Worm (Caenorhabditis elegans) whole organism, young adult: ENCODE measurements around the gene F52H2.15.

Experiments used
- B0035.1 ChIP-seq: sonication (generic microtip); optimal IDR thresholded peaks from 2 replicates; lab custom pipeline; 2016; ENCODE audit warnings: missing genetic modification characterization, mild to moderate bottlenecking, missing compliant biosample characterization, missing genotype, missing genetic modification reagents
- B0336.3 ChIP-seq: fragments of 200-800 bp; sonication (Bioruptor generic); IDR thresholded peaks from 2 replicates; pipeline ENCODE4 v1.3.6; 2022; ENCODE audit warnings: missing genetic modification characterization, missing compliant biosample characterization
- C06A6.2 ChIP-seq: fragments of 200-800 bp; sonication (Bioruptor generic); conservative IDR thresholded peaks from 2 replicates; pipeline ENCODE4 v1.3.6; 2022; ENCODE audit warnings: missing genetic modification characterization, missing compliant biosample characterization
- D2030.7 ChIP-seq: fragments of 200-800 bp; sonication (Bioruptor generic); IDR thresholded peaks from 2 replicates; pipeline ENCODE4 v1.3.6; 2022; ENCODE audit warnings: missing genetic modification reagents, missing genetic modification characterization, missing compliant biosample characterization
- F22D6.2 ChIP-seq: sonication (generic microtip); optimal IDR thresholded peaks from 2 replicates; lab custom pipeline; 2016; ENCODE audit warnings: mild to moderate bottlenecking, missing genetic modification characterization, missing compliant biosample characterization
- Y53F4B.3 ChIP-seq: fragments of 200-800 bp; sonication (Bioruptor generic); IDR thresholded peaks from 2 replicates; pipeline ENCODE4 v1.3.6; 2022; ENCODE audit warnings: missing genetic modification reagents, missing genetic modification characterization, missing compliant biosample characterization
- Y56A3A.18 ChIP-seq: fragments of 200-800 bp; sonication (Bioruptor generic); IDR thresholded peaks from 2 replicates; pipeline ENCODE4 v1.3.6; 2022; ENCODE audit warnings: missing genetic modification reagents, missing genetic modification characterization, missing compliant biosample characterization
- Y95B8A.8 ChIP-seq: fragments of 200-800 bp; sonication (Bioruptor generic); IDR thresholded peaks from 2 replicates; pipeline ENCODE4 v1.3.6; 2022; ENCODE audit warnings: missing genetic modification reagents, missing genetic modification characterization, missing compliant biosample characterization
- ama-1 ChIP-seq, 3 experiments: fragments of 150-350 bp in 1 of 3; sonication (generic microtip) in 2 of 3; optimal IDR thresholded peaks; 2 replicates each; lab custom pipeline; 2014 to 2018; ENCODE audit warnings: missing biosample characterization in 2 of 3, missing genetic modification characterization in 2 of 3, missing genetic modification reagents in 2 of 3
- attf-3 ChIP-seq: fragments of 200-800 bp; sonication (Bioruptor generic); conservative IDR thresholded peaks from 2 replicates; pipeline ENCODE4 v1.3.6; 2022; ENCODE audit warnings: missing genetic modification reagents, missing genetic modification characterization, missing compliant biosample characterization
- attf-6 ChIP-seq: fragments of 200-800 bp; sonication (Bioruptor generic); IDR thresholded peaks from 2 replicates; pipeline ENCODE4 v1.3.6; 2022; ENCODE audit warnings: missing genetic modification reagents, missing genetic modification characterization, missing compliant biosample characterization
- bed-2 ChIP-seq: fragments of 200-800 bp; sonication (Bioruptor generic); IDR thresholded peaks from 2 replicates; pipeline ENCODE4 v1.3.6; 2022; ENCODE audit warnings: missing genetic modification reagents, missing genetic modification characterization, missing compliant biosample characterization
- cebp-1 ChIP-seq, 2 experiments: fragments of 200-800 bp in 1 of 2; sonication (Bioruptor generic) in 1 of 2; sonication (generic microtip) in 1 of 2; IDR thresholded peaks in 1 of 2; optimal IDR thresholded peaks in 1 of 2; 2 replicates each; pipeline versions ENCODE4 v1.3.6 to Lab custom; 2017 to 2022; ENCODE audit warnings: missing compliant biosample characterization in 2 of 2, missing genetic modification characterization in 2 of 2, mild to moderate bottlenecking in 1 of 2, missing genetic modification reagents in 1 of 2, moderate library complexity in 1 of 2
- ceh-40 ChIP-seq: fragments of 200-800 bp; sonication (Bioruptor generic); IDR thresholded peaks from 2 replicates; pipeline ENCODE4 v1.3.6; 2022; ENCODE audit warnings: missing genetic modification characterization, missing compliant biosample characterization
- chd-7 ChIP-seq: sonication (generic microtip); optimal IDR thresholded peaks from 2 replicates; lab custom pipeline; 2016; ENCODE audit warnings: mild to moderate bottlenecking, missing genetic modification characterization, moderate library complexity, missing compliant biosample characterization
- dox-1 ChIP-seq: fragments of 200-800 bp; sonication (Bioruptor generic); IDR thresholded peaks from 2 replicates; pipeline ENCODE4 v1.3.6; 2022; ENCODE audit warnings: missing genetic modification reagents, missing genetic modification characterization, missing compliant biosample characterization
- him-1 ChIP-seq: sonication (generic microtip); optimal IDR thresholded peaks from 2 replicates; lab custom pipeline; 2016; ENCODE audit warnings: missing genotype, missing genetic modification reagents, missing genetic modification characterization, missing compliant biosample characterization
- hlh-12 ChIP-seq: sonication (generic microtip); optimal IDR thresholded peaks from 2 replicates; lab custom pipeline; 2016; ENCODE audit warnings: missing genetic modification characterization, missing compliant biosample characterization
- hmg-1.2 ChIP-seq: fragments of 200-800 bp; sonication (Bioruptor generic); IDR thresholded peaks from 2 replicates; pipeline ENCODE4 v1.3.6; 2022; ENCODE audit warnings: missing genetic modification reagents, missing genetic modification characterization, missing compliant biosample characterization
- hsf-1 ChIP-seq: fragments of 200-800 bp; sonication (Bioruptor generic); IDR thresholded peaks from 2 replicates; pipeline ENCODE4 v1.3.6; 2022; ENCODE audit warnings: missing genetic modification reagents, missing genetic modification characterization, missing compliant biosample characterization
- lin-26 ChIP-seq: fragments of 200-800 bp; sonication (Bioruptor generic); IDR thresholded peaks from 2 replicates; pipeline ENCODE4 v1.3.6; 2022; ENCODE audit warnings: missing genetic modification reagents, missing genetic modification characterization, missing compliant biosample characterization
- lin-40 ChIP-seq: sonication (generic microtip); optimal IDR thresholded peaks from 2 replicates; lab custom pipeline; 2016; ENCODE audit warnings: missing genetic modification characterization, mild to moderate bottlenecking, missing compliant biosample characterization, missing genotype, missing genetic modification reagents
- madf-6 ChIP-seq: fragments of 200-800 bp; sonication (Bioruptor generic); IDR thresholded peaks from 2 replicates; pipeline ENCODE4 v1.3.6; 2022; ENCODE audit warnings: missing genetic modification reagents, missing genetic modification characterization, missing compliant biosample characterization
- madf-8 ChIP-seq: fragments of 200-800 bp; sonication (Bioruptor generic); conservative IDR thresholded peaks from 2 replicates; pipeline ENCODE4 v1.3.6; 2022; ENCODE audit warnings: missing genetic modification reagents, missing genetic modification characterization, missing compliant biosample characterization
- mes-4 ChIP-seq: sonication (generic microtip); optimal IDR thresholded peaks from 2 replicates; lab custom pipeline; 2016; ENCODE audit warnings: missing genotype, missing genetic modification characterization, missing compliant biosample characterization
- mxl-1 ChIP-seq: sonication (generic microtip); optimal IDR thresholded peaks from 2 replicates; lab custom pipeline; 2016; ENCODE audit warnings: missing genetic modification characterization, missing compliant biosample characterization
- nfya-1 ChIP-seq: sonication (generic microtip); optimal IDR thresholded peaks from 2 replicates; lab custom pipeline; 2017; ENCODE audit warnings: antibody characterized with exemption, missing compliant biosample characterization, missing genetic modification characterization, borderline replicate concordance; ENCODE audit not compliant: insufficient read depth
- nfyb-1 ChIP-seq: fragments of 200-800 bp; sonication (Bioruptor generic); IDR thresholded peaks from 2 replicates; pipeline ENCODE4 v1.3.6; 2022; ENCODE audit warnings: missing genetic modification reagents, missing genetic modification characterization, missing compliant biosample characterization
- nhr-120 ChIP-seq: fragments of 200-800 bp; sonication (Bioruptor generic); IDR thresholded peaks from 2 replicates; pipeline ENCODE4 v1.3.6; 2022; ENCODE audit warnings: missing genetic modification characterization, missing compliant biosample characterization
- nhr-179 ChIP-seq: sonication (generic microtip); optimal IDR thresholded peaks from 2 replicates; lab custom pipeline; 2016; ENCODE audit warnings: mild to moderate bottlenecking, missing genetic modification characterization, missing compliant biosample characterization
- nhr-90 ChIP-seq: sonication (generic microtip); optimal IDR thresholded peaks from 2 replicates; lab custom pipeline; 2016; ENCODE audit warnings: missing genotype, mild to moderate bottlenecking, missing genetic modification characterization, missing compliant biosample characterization
- rcor-1 ChIP-seq: fragments of 200-800 bp; sonication (Bioruptor generic); IDR thresholded peaks from 2 replicates; pipeline ENCODE4 v1.3.6; 2022; ENCODE audit warnings: missing genetic modification reagents, missing genetic modification characterization, missing compliant biosample characterization
- repo-1 ChIP-seq: sonication (generic microtip); optimal IDR thresholded peaks from 2 replicates; lab custom pipeline; 2017; ENCODE audit warnings: mild to moderate bottlenecking, missing genetic modification characterization, missing compliant biosample characterization
- rpc-1 ChIP-seq, 2 experiments: fragments of 150-350 bp in 1 of 2; sonication (generic microtip) in 1 of 2; optimal IDR thresholded peaks; 2 replicates each; lab custom pipeline; 2014 to 2018; ENCODE audit warnings: missing biosample characterization in 1 of 2, missing genetic modification characterization in 1 of 2, missing genetic modification reagents in 1 of 2, missing genotype in 1 of 2
- sea-2 ChIP-seq: fragments of 200-800 bp; sonication (Bioruptor generic); IDR thresholded peaks from 2 replicates; pipeline ENCODE4 v1.3.6; 2022; ENCODE audit warnings: missing genetic modification characterization, missing compliant biosample characterization
- snpc-1.3 ChIP-seq: sonication (generic microtip); optimal IDR thresholded peaks from 2 replicates; lab custom pipeline; 2017; ENCODE audit warnings: missing genetic modification characterization, mild to moderate bottlenecking, missing compliant biosample characterization, antibody characterized with exemption, moderate library complexity, missing genotype, missing genetic modification reagents; ENCODE audit not compliant: insufficient read depth
- snpc-3.4 ChIP-seq: sonication (generic microtip); optimal IDR thresholded peaks from 2 replicates; lab custom pipeline; 2017; ENCODE audit warnings: missing genetic modification characterization, mild to moderate bottlenecking, missing compliant biosample characterization, antibody characterized with exemption, moderate library complexity, missing genotype, missing genetic modification reagents
- somi-1 ChIP-seq: fragments of 200-800 bp; sonication (Bioruptor generic); optimal IDR thresholded peaks from 2 replicates; lab custom pipeline; 2018; ENCODE audit warnings: mild to moderate bottlenecking, missing genetic modification characterization, missing compliant biosample characterization
- sptf-2 ChIP-seq: fragments of 200-800 bp; sonication (Bioruptor generic); optimal IDR thresholded peaks from 2 replicates; lab custom pipeline; 2018; ENCODE audit warnings: mild to moderate bottlenecking, missing genetic modification characterization, missing compliant biosample characterization
- tbp1 ChIP-seq: fragments of 200-800 bp; sonication (Bioruptor generic); optimal IDR thresholded peaks from 2 replicates; lab custom pipeline; 2018; ENCODE audit warnings: mild to moderate bottlenecking, missing genetic modification characterization, missing compliant biosample characterization
- unc-130 ChIP-seq: sonication (generic microtip); optimal IDR thresholded peaks from 2 replicates; lab custom pipeline; 2016; ENCODE audit warnings: missing genetic modification reagents, missing genetic modification characterization, missing compliant biosample characterization
- zfh-2 ChIP-seq: fragments of 200-800 bp; sonication (Bioruptor generic); conservative IDR thresholded peaks from 2 replicates; pipeline ENCODE4 v1.3.6; 2022; ENCODE audit warnings: missing genetic modification reagents, missing genetic modification characterization, missing compliant biosample characterization
- ztf-25 ChIP-seq: fragments of 200-800 bp; sonication (Bioruptor generic); IDR thresholded peaks from 2 replicates; pipeline ENCODE4 v1.3.6; 2022; ENCODE audit warnings: missing genetic modification reagents, missing genetic modification characterization, missing compliant biosample characterization
- ztf-26 ChIP-seq: sonication (generic microtip); optimal IDR thresholded peaks from 2 replicates; lab custom pipeline; 2017; ENCODE audit warnings: missing genetic modification characterization, missing compliant biosample characterization
- ztf-3 ChIP-seq: fragments of 200-800 bp; sonication (Bioruptor generic); optimal IDR thresholded peaks from 2 replicates; lab custom pipeline; 2018; ENCODE audit warnings: mild to moderate bottlenecking, missing genetic modification characterization, missing compliant biosample characterization

F52H2.15 gene

ce11 chrX:2527877-2528276 lies 37.3 kb upstream of the F52H2.15 start (continued):
- no peak for TF ChIP-seq madf-8 (GFP tag; lab: Robert Waterston, UW)
- TF ChIP-seq hsf-1 (GFP tag; lab: Robert Waterston, UW): 0 out of 2 replicates have a peak, but pooled peaks have one; percentile 30
- no peak for TF ChIP-seq nfya-1
- TF ChIP-seq nhr-179 (tag; lab: Kevin White, UChicago): peak; percentile 26
- TF ChIP-seq nhr-120 (GFP tag; lab: Robert Waterston, UW): 0 out of 2 replicates have a peak, but pooled peaks have one; percentile 16
- TF ChIP-seq zfh-2 (GFP tag; lab: Robert Waterston, UW): peak; percentile 69
- no peak for TF ChIP-seq sea-2 (GFP tag; lab: Robert Waterston, UW)
- TF ChIP-seq snpc-1.3 (tag; lab: Kevin White, UChicago): peak; percentile 31
- TF ChIP-seq tbp1 (GFP tag; lab: Kevin White, UChicago): peak; percentile 93
- no peak for TF ChIP-seq Y95B8A.8 (GFP tag; lab: Robert Waterston, UW)
- peak; percentile 71 for TF ChIP-seq nhr-90 (tag; lab: Kevin White, UChicago)
- TF ChIP-seq repo-1 (tag; lab: Kevin White, UChicago): peak; percentile 46
- TF ChIP-seq lin-26 (GFP tag; lab: Robert Waterston, UW): peak; percentile 78
- peak; percentile 66 for TF ChIP-seq D2030.7
- peak; percentile 33; the same call in 1 of the 2 replicates for TF ChIP-seq B0336.3 (GFP tag; lab: Robert Waterston, UW)
- peak; percentile 3 for TF ChIP-seq B0035.1 (tag; lab: Kevin White, UChicago)
- TF ChIP-seq ama-1 (optimal IDR thresholded peaks at IDR 0.05; lab: Kevin White, UChicago): no peak
- peak; percentile 3 to 26 for TF ChIP-seq ama-1 (GFP tag; optimal IDR thresholded peaks at IDR 0.05; lab: Kevin White, UChicago)
- no peak for TF ChIP-seq attf-3 (GFP tag; lab: Robert Waterston, UW)
- peak; percentile 17 for TF ChIP-seq chd-7
- TF ChIP-seq snpc-3.4 (tag; lab: Kevin White, UChicago): no peak
- TF ChIP-seq attf-6 (GFP tag; lab: Robert Waterston, UW): 0 out of 2 replicates have a peak, but pooled peaks have one; percentile 26
- TF ChIP-seq F22D6.2 (tag; lab: Kevin White, UChicago): peak; percentile 10
- no peak for TF ChIP-seq ztf-3
- TF ChIP-seq sptf-2 (GFP tag; lab: Kevin White, UChicago): no peak
- no peak for TF ChIP-seq C06A6.2 (GFP tag; lab: Robert Waterston, UW)
- TF ChIP-seq ztf-25 (GFP tag; lab: Robert Waterston, UW): no peak
- peak; percentile 21 for TF ChIP-seq him-1 (tag; lab: Kevin White, UChicago)
- no peak for TF ChIP-seq somi-1 (GFP tag; lab: Kevin White, UChicago)
- TF ChIP-seq mxl-1 (tag; lab: Kevin White, UChicago): peak; percentile 25
- peak; percentile 33 for TF ChIP-seq lin-40 (tag; lab: Kevin White, UChicago)
- no peak; the same call in 1 of the 2 replicates for TF ChIP-seq madf-6 (GFP tag; lab: Robert Waterston, UW)
- no peak for TF ChIP-seq ztf-26 (tag; lab: Kevin White, UChicago)
- TF ChIP-seq unc-130 (GFP tag; lab: Kevin White, UChicago): no peak
- TF ChIP-seq mes-4 (tag; lab: Kevin White, UChicago): peak; percentile 54
- 0 out of 2 replicates have a peak, but pooled peaks have one; percentile 36 for TF ChIP-seq rcor-1
- TF ChIP-seq Y53F4B.3: no peak
- TF ChIP-seq nfyb-1 (GFP tag; lab: Robert Waterston, UW): peak; percentile 81
- peak; percentile 81 for TF ChIP-seq dox-1
- TF ChIP-seq hlh-12 (tag; lab: Kevin White, UChicago): no peak
- TF ChIP-seq rpc-1 (optimal IDR thresholded peaks at IDR 0.05; lab: Kevin White, UChicago): peak; percentile 77
- TF ChIP-seq rpc-1 (tag; optimal IDR thresholded peaks at IDR 0.05; lab: Kevin White, UChicago): peak; percentile 82
- TF ChIP-seq bed-2: no peak
- TF ChIP-seq ceh-40 (GFP tag; lab: Robert Waterston, UW): 0 out of 2 replicates have a peak, but pooled peaks have one; percentile 45
- TF ChIP-seq hmg-1.2 (GFP tag; lab: Robert Waterston, UW): peak; percentile 69
- TF ChIP-seq cebp-1 (GFP tag; IDR thresholded peaks at IDR 0.05; lab: Robert Waterston, UW): no peak
- TF ChIP-seq cebp-1 (tag; optimal IDR thresholded peaks at IDR 0.05; lab: Kevin White, UChicago): peak; percentile 56
- peak; percentile 19; the same call in 1 of the 2 replicates for TF ChIP-seq Y56A3A.18 (GFP tag; lab: Robert Waterston, UW)
